Fruit fly (Drosophila melanogaster) whole organism, embryonic: ENCODE measurements around the gene CG15728.
A peak's percentile ranks its signal among the peaks of the same experiment; 100 is the strongest.

Experiments used
- Ada2b ChIP-seq: fragments of 200-800 bp; sonication (Bioruptor generic); IDR thresholded peaks from 2 replicates; pipeline ENCODE4 v1.3.6; 2022; ENCODE audit warnings: missing biosample characterization, missing genetic modification characterization
- B-H1 ChIP-seq: fragments of 200-800 bp; sonication (Bioruptor generic); IDR thresholded peaks from 3 replicates; pipeline ENCODE4 v1.3.6; 2022; ENCODE audit warnings: missing biosample characterization, missing genetic modification characterization
- CG1024 ChIP-seq: fragments of 200-800 bp; sonication (Bioruptor generic); IDR thresholded peaks from 2 replicates; pipeline ENCODE4 v1.3.6; 2022; ENCODE audit warnings: missing biosample characterization, missing genetic modification characterization
- CG10274 ChIP-seq: fragments of 200-800 bp; sonication (Bioruptor generic); optimal IDR thresholded peaks from 3 replicates; lab custom pipeline; 2017; ENCODE audit warnings: missing biosample characterization, mild to moderate bottlenecking, missing genetic modification characterization
- CG10565 ChIP-seq: fragments of 200-800 bp; sonication (Bioruptor generic); optimal IDR thresholded peaks from 3 replicates; lab custom pipeline; 2016; ENCODE audit warnings: missing biosample characterization, mild to moderate bottlenecking, missing genetic modification characterization
- CG11093 ChIP-seq: fragments of 200-800 bp; sonication (Bioruptor generic); IDR thresholded peaks from 3 replicates; pipeline ENCODE4 v1.3.6; 2022; ENCODE audit warnings: missing biosample characterization, missing genetic modification characterization
- CG11696 ChIP-seq: fragments of 200-800 bp; sonication (Bioruptor generic); IDR thresholded peaks from 2 replicates; pipeline ENCODE4 v1.3.6; 2022; ENCODE audit warnings: missing biosample characterization, missing genetic modification characterization
- CG12659 ChIP-seq: fragments of 200-800 bp; sonication (Bioruptor generic); optimal IDR thresholded peaks from 3 replicates; lab custom pipeline; 2017; ENCODE audit warnings: mild to moderate bottlenecking, missing biosample characterization, missing genetic modification reagents, missing genetic modification characterization
- CG14667 ChIP-seq: fragments of 200-800 bp; sonication (Bioruptor generic); IDR thresholded peaks from 2 replicates; pipeline ENCODE4 v1.3.6; 2022; ENCODE audit warnings: missing biosample characterization, missing genetic modification characterization
- CG14965 ChIP-seq: fragments of 200-800 bp; sonication (Bioruptor generic); optimal IDR thresholded peaks from 2 replicates; lab custom pipeline; 2016; ENCODE audit warnings: missing biosample characterization, missing genetic modification characterization, borderline replicate concordance
- CG15269 ChIP-seq: fragments of 200-800 bp; sonication (Bioruptor generic); optimal IDR thresholded peaks from 2 replicates; lab custom pipeline; 2018; ENCODE audit warnings: missing biosample characterization, mild to moderate bottlenecking, missing genetic modification characterization, moderate library complexity
- CG15514 ChIP-seq: fragments of 200-800 bp; sonication (Bioruptor generic); optimal IDR thresholded peaks from 3 replicates; lab custom pipeline; 2017; ENCODE audit warnings: missing biosample characterization, missing genetic modification characterization, mild to moderate bottlenecking, moderate library complexity, missing genetic modification reagents
- CG15601 ChIP-seq: fragments of 200-800 bp; sonication (Bioruptor generic); optimal IDR thresholded peaks from 3 replicates; lab custom pipeline; 2019; ENCODE audit warnings: missing biosample characterization, mild to moderate bottlenecking, missing genetic modification characterization, moderate library complexity
- CG1647 ChIP-seq: fragments of 200-800 bp; sonication (Bioruptor generic); optimal IDR thresholded peaks from 3 replicates; lab custom pipeline; 2016; ENCODE audit warnings: missing biosample characterization, missing genetic modification characterization
- CG16863 ChIP-seq: fragments of 200-800 bp; sonication (Bioruptor generic); optimal IDR thresholded peaks from 3 replicates; lab custom pipeline; 2016; ENCODE audit warnings: missing biosample characterization, missing genetic modification characterization
- CG17361 ChIP-seq: fragments of 200-800 bp; sonication (Bioruptor generic); IDR thresholded peaks from 3 replicates; pipeline ENCODE4 v1.3.6; 2022; ENCODE audit warnings: missing biosample characterization, missing genetic modification characterization
- CG1792 ChIP-seq: fragments of 200-800 bp; sonication (Bioruptor generic); optimal IDR thresholded peaks from 2 replicates; lab custom pipeline; 2016; ENCODE audit warnings: missing biosample characterization, missing genetic modification characterization
- CG18011 ChIP-seq: fragments of 200-800 bp; sonication (Bioruptor generic); optimal IDR thresholded peaks from 2 replicates; lab custom pipeline; 2017; ENCODE audit warnings: missing biosample characterization, missing genetic modification characterization, mild to moderate bottlenecking, moderate library complexity, missing genotype
- CG2712 ChIP-seq: fragments of 200-800 bp; optimal IDR thresholded peaks from 3 replicates; lab custom pipeline; 2019; ENCODE audit warnings: missing biosample characterization, mild to moderate bottlenecking, missing genetic modification characterization, moderate library complexity
- CG4328 ChIP-seq: fragments of 200-800 bp; sonication (Bioruptor generic); optimal IDR thresholded peaks from 3 replicates; lab custom pipeline; 2017; ENCODE audit warnings: missing biosample characterization, missing genetic modification reagents, missing genetic modification characterization
- CG5245 ChIP-seq: fragments of 200-800 bp; sonication (Bioruptor generic); optimal IDR thresholded peaks from 3 replicates; lab custom pipeline; 2016; ENCODE audit warnings: missing biosample characterization, missing genetic modification characterization
- CG6254 ChIP-seq: fragments of 200-800 bp; sonication (Bioruptor generic); optimal IDR thresholded peaks from 3 replicates; lab custom pipeline; 2017; ENCODE audit warnings: mild to moderate bottlenecking, missing biosample characterization, missing genetic modification reagents, missing genetic modification characterization
- CG6813 ChIP-seq: fragments of 200-800 bp; sonication (Bioruptor generic); optimal IDR thresholded peaks from 2 replicates; lab custom pipeline; 2017; ENCODE audit warnings: missing biosample characterization, missing genetic modification characterization, mild to moderate bottlenecking, moderate library complexity, missing genetic modification reagents
- CG8281 ChIP-seq: fragments of 200-800 bp; sonication (Bioruptor generic); optimal IDR thresholded peaks from 2 replicates; lab custom pipeline; 2018; ENCODE audit warnings: missing biosample characterization, mild to moderate bottlenecking, missing genetic modification characterization, moderate library complexity
- CG8944 ChIP-seq: fragments of 200-800 bp; sonication (Bioruptor generic); optimal IDR thresholded peaks from 3 replicates; lab custom pipeline; 2016; ENCODE audit warnings: missing biosample characterization, missing genetic modification characterization
- CG9876 ChIP-seq: fragments of 200-800 bp; sonication (Bioruptor generic); optimal IDR thresholded peaks from 2 replicates; lab custom pipeline; 2016; ENCODE audit warnings: missing biosample characterization, missing genetic modification characterization
- CTCF ChIP-seq: fragments of 200-800 bp; sonication (Bioruptor generic); optimal IDR thresholded peaks from 2 replicates; lab custom pipeline; 2017; ENCODE audit warnings: missing biosample characterization, mild to moderate bottlenecking, missing genetic modification characterization, moderate library complexity
- Dip3 ChIP-seq: fragments of 200-800 bp; sonication (Bioruptor generic); optimal IDR thresholded peaks from 3 replicates; lab custom pipeline; 2016; ENCODE audit warnings: missing biosample characterization, missing genetic modification characterization
- Doc2 ChIP-seq: fragments of 200-800 bp; sonication (Bioruptor generic); IDR thresholded peaks from 2 replicates; pipeline ENCODE4 v1.3.6; 2022; ENCODE audit warnings: missing biosample characterization, missing genetic modification characterization
- E2f2 ChIP-seq: fragments of 200-800 bp; sonication (Bioruptor generic); IDR thresholded peaks from 2 replicates; pipeline ENCODE4 v1.3.6; 2022; ENCODE audit warnings: missing biosample characterization, missing genetic modification characterization
- Fer2 ChIP-seq: fragments of 200-800 bp; sonication (Bioruptor generic); optimal IDR thresholded peaks from 2 replicates; lab custom pipeline; 2018; ENCODE audit warnings: missing biosample characterization, mild to moderate bottlenecking, missing genetic modification characterization, moderate library complexity
- Gug ChIP-seq: fragments of 200-800 bp; sonication (Bioruptor generic); IDR thresholded peaks from 4 replicates; pipeline ENCODE4 v1.3.6; 2022; ENCODE audit warnings: missing biosample characterization, missing genetic modification characterization
- Hr78 ChIP-seq, 2 experiments: fragments of 200-800 bp in 1 of 2; fragments of >200 bp in 1 of 2; sonication (Bioruptor generic) in 1 of 2; optimal IDR thresholded peaks; 2 replicates each; lab custom pipeline; 2017 to 2019; ENCODE audit warnings: missing biosample characterization in 2 of 2, missing genetic modification characterization in 2 of 2, mild to moderate bottlenecking in 1 of 2, moderate library complexity in 1 of 2
- NC2β ChIP-seq: fragments of 200-800 bp; sonication (Bioruptor generic); optimal IDR thresholded peaks from 2 replicates; lab custom pipeline; 2016; ENCODE audit warnings: missing biosample characterization, missing genetic modification characterization
- Nf-YB ChIP-seq: fragments of 200-800 bp; sonication (Bioruptor generic); optimal IDR thresholded peaks from 3 replicates; lab custom pipeline; 2019; ENCODE audit warnings: missing biosample characterization, mild to moderate bottlenecking, missing genetic modification characterization, moderate library complexity
- Oli ChIP-seq: fragments of 200-800 bp; sonication (Bioruptor generic); optimal IDR thresholded peaks from 2 replicates; lab custom pipeline; 2018; ENCODE audit warnings: missing biosample characterization, mild to moderate bottlenecking, missing genetic modification characterization, moderate library complexity
- TFAM ChIP-seq: fragments of 200-800 bp; sonication (Bioruptor generic); optimal IDR thresholded peaks from 2 replicates; lab custom pipeline; 2017; ENCODE audit warnings: missing biosample characterization, missing genetic modification characterization, inconsistent platforms
- hkb ChIP-seq, 2 experiments: fragments of 200-800 bp in 1 of 2; fragments of >200 bp in 1 of 2; sonication (Bioruptor generic) in 1 of 2; IDR thresholded peaks in 1 of 2; optimal IDR thresholded peaks in 1 of 2; 2 replicates each; pipeline versions ENCODE4 v1.3.6 to Lab custom; 2017 to 2022; ENCODE audit warnings: missing biosample characterization in 1 of 2, missing genetic modification characterization in 1 of 2
- hth ChIP-seq: fragments of >200 bp; optimal IDR thresholded peaks from 2 replicates; lab custom pipeline; 2017; ENCODE audit warnings: inconsistent platforms
- jumu ChIP-seq: fragments of 200-800 bp; sonication (Bioruptor generic); optimal IDR thresholded peaks from 3 replicates; lab custom pipeline; 2016; ENCODE audit warnings: missing biosample characterization, missing genetic modification characterization
- mld ChIP-seq: fragments of 200-800 bp; sonication (Bioruptor generic); IDR thresholded peaks from 3 replicates; pipeline ENCODE4 v1.3.6; 2022; ENCODE audit warnings: missing biosample characterization, missing genetic modification characterization; ENCODE audit not compliant: partially characterized antibody
- pum ChIP-seq: fragments of 200-800 bp; sonication (Bioruptor generic); optimal IDR thresholded peaks from 2 replicates; lab custom pipeline; 2016; ENCODE audit warnings: missing biosample characterization, missing genetic modification characterization
- sd ChIP-seq: fragments of 200-800 bp; sonication (Bioruptor generic); optimal IDR thresholded peaks from 3 replicates; lab custom pipeline; 2018; ENCODE audit warnings: missing biosample characterization, mild to moderate bottlenecking, missing genetic modification characterization, moderate library complexity
- seq ChIP-seq: fragments of 200-800 bp; sonication (Bioruptor generic); IDR thresholded peaks from 2 replicates; pipeline ENCODE4 v1.3.6; 2022; ENCODE audit warnings: missing biosample characterization, missing genetic modification characterization
- sim ChIP-seq: fragments of 200-800 bp; sonication (Bioruptor generic); IDR thresholded peaks from 2 replicates; pipeline ENCODE4 v1.3.6; 2022; ENCODE audit warnings: missing biosample characterization, missing genetic modification characterization
- stc ChIP-seq: fragments of 200-800 bp; sonication (Bioruptor generic); IDR thresholded peaks from 2 replicates; pipeline ENCODE4 v1.3.6; 2022; ENCODE audit warnings: missing biosample characterization, missing genetic modification characterization
- tup ChIP-seq: fragments of 200-800 bp; sonication (Bioruptor generic); optimal IDR thresholded peaks from 2 replicates; lab custom pipeline; 2016; ENCODE audit warnings: missing biosample characterization, mild to moderate bottlenecking, missing genetic modification characterization, moderate library complexity
- wek ChIP-seq: fragments of 200-800 bp; sonication (Bioruptor generic); optimal IDR thresholded peaks from 3 replicates; lab custom pipeline; 2018; ENCODE audit warnings: missing biosample characterization, mild to moderate bottlenecking, missing genetic modification characterization, moderate library complexity

CG15728 gene

DNA sequence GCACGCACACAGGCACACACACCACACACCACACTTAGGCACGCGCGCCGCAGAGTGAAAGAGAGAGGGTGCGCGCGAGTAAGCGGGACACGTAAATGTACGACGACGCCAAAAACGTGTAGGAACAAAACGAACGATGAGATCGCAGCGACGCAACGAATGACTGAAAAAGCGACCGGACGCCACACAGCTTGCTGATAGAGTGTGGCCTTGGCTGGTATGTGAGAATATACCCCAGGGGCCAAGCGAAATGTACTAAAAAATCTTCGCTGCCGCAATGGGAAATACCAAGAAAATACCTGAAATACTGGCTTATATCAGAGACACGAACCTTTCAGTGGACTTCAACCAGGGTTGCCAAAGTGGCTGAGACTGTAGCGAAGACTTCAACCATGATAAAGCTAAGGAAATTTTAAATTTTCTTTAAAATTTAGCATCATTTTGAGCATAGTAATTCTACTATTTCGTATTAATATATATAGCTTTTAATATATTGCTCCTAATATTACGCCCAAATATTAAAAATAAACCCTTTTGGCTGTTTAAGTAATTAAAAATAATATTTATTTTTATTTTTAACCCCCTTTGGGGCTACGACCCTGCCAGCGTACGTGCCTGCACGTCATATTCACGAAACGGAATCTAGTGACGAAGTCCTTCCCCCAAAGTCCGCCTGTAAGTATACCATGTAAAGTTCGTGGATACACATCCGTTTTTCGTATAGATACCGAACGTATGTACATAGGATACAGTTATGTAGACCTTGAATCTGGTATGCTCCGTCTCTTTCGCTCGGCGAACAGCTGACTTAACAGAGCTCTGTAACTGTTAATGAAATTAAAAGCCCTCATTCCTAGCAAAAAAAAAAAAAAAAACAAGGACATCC lies 40.9 kb upstream of the CG15728 start, which contains the start of gene Pits (continued):
- TF ChIP-seq CG14667 (peak; percentile 32; the same call in 1 of the 2 replicates), sim (GFP tag; lab: Robert Waterston, UW) (no peak), Nf-YB (peak; percentile 21), CG8281 (no peak), mld (GFP tag; lab: Robert Waterston, UW) (0 out of 3 replicates have a peak, but pooled peaks have one; percentile 43), pum (no peak), tup (GFP tag; lab: Kevin White, UChicago) (no peak), CG18011 (GFP tag; lab: Kevin White, UChicago) (no peak), NC2β (GFP tag; lab: Kevin White, UChicago) (peak; percentile 49), CG12659 (peak; percentile 86), E2f2 (peak; percentile 67), CG10274 (no peak), Dip3 (GFP tag; lab: Kevin White, UChicago) (no peak), CG6254 (GFP tag; lab: Kevin White, UChicago) (peak; percentile 22), B-H1 (GFP tag; lab: Robert Waterston, UW) (no peak), CG1792 (peak; percentile 37), CG11696 (GFP tag; lab: Robert Waterston, UW) (0 out of 2 replicates have a peak, but pooled peaks have one; percentile 10), Doc2 (GFP tag; lab: Robert Waterston, UW) (no peak), jumu (GFP tag; lab: Kevin White, UChicago) (no peak), hkb (optimal IDR thresholded peaks at IDR 0.05; lab: Kevin White, UChicago) (no peak), hkb (GFP tag; IDR thresholded peaks at IDR 0.05; lab: Robert Waterston, UW) (peak; percentile 46), CG8944 (GFP tag; lab: Kevin White, UChicago) (no peak), CG1647 (peak; percentile 1), CG16863 (no peak), Oli (tag; lab: Kevin White, UChicago) (peak; percentile 34), CG4328 (no peak), CG15269 (tag; lab: Kevin White, UChicago) (peak; percentile 41), TFAM (GFP tag; lab: Kevin White, UChicago) (no peak), CG17361 (GFP tag; lab: Robert Waterston, UW) (peak; percentile 50; the same call in 1 of the 3 replicates), CTCF (GFP tag; lab: Kevin White, UChicago) (peak; percentile 65), CG15514 (peak; percentile 79), CG6813 (peak; percentile 64), CG1024 (GFP tag; lab: Robert Waterston, UW) (no peak), Fer2 (tag; lab: Kevin White, UChicago) (no peak), CG2712 (peak; percentile 40), wek (GFP tag; lab: Kevin White, UChicago) (peak; percentile 38), hth (lab: Kevin White, UChicago) (no peak), CG5245 (GFP tag; lab: Kevin White, UChicago) (no peak), stc (GFP tag; lab: Robert Waterston, UW) (no peak; the same call in 1 of the 2 replicates), Hr78 (GFP tag; optimal IDR thresholded peaks at IDR 0.05; lab: Kevin White, UChicago) (no peak), CG11093 (no peak), Ada2b (GFP tag; lab: Robert Waterston, UW) (0 out of 2 replicates have a peak, but pooled peaks have one; percentile 9), CG9876 (GFP tag; lab: Kevin White, UChicago) (no peak), CG10565 (peak; percentile 18), seq (GFP tag; lab: Robert Waterston, UW) (no peak), sd (tag; lab: Kevin White, UChicago) (peak; percentile 89), CG15601 (tag; lab: Kevin White, UChicago) (peak; percentile 65), Gug (GFP tag; lab: Robert Waterston, UW) (peak; percentile 32; the same call in 2 of the 4 replicates), CG14965 (GFP tag; lab: Kevin White, UChicago) (no peak)
